Worm (Caenorhabditis elegans): ENCODE data around the gene F57C2.5.

ce11 chrII:14492592-14493196 lies 35.3 kb downstream of the F57C2.5 start:
- TF ChIP-seq hnd-1 (tag; optimal IDR thresholded peaks at IDR 0.05), result no peak
- TF ChIP-seq flt-1 (GFP tag; IDR thresholded peaks at IDR 0.05), result no peak
- no peak for TF ChIP-seq pes-1 (GFP tag; IDR thresholded peaks at IDR 0.05)
- TF ChIP-seq ama-1 (optimal IDR thresholded peaks at IDR 0.05), result no peak
- no peak for TF ChIP-seq aly-1 (tag; optimal IDR thresholded peaks at IDR 0.05)
- TF ChIP-seq sea-1 (GFP tag; conservative IDR thresholded peaks at IDR 0.05), result no peak
- no peak for TF ChIP-seq hmg-4 (GFP tag; optimal IDR thresholded peaks at IDR 0.05)
- TF ChIP-seq ets-7 (tag; optimal IDR thresholded peaks at IDR 0.05), result no peak
- TF ChIP-seq ceh-36 (tag; optimal IDR thresholded peaks at IDR 0.05), result no peak
- TF ChIP-seq F13C5.2 (tag; optimal IDR thresholded peaks at IDR 0.05), result no peak
